Worm (Caenorhabditis elegans) whole organism, late embryonic: Measurements from ENCODE around the gene gbb-1.

Experiments used
- ama-1 ChIP-seq: fragments of 150-350 bp; optimal IDR thresholded peaks from 2 replicates; lab custom pipeline; 2014
- ets-4 ChIP-seq: sonication (generic microtip); optimal IDR thresholded peaks from 2 replicates; lab custom pipeline; 2016; ENCODE audit warnings: missing genetic modification characterization, missing compliant biosample characterization
- hlh-15 ChIP-seq: sonication (generic microtip); optimal IDR thresholded peaks from 2 replicates; lab custom pipeline; 2016; ENCODE audit warnings: missing genetic modification characterization, missing compliant biosample characterization
- lim-6 ChIP-seq: sonication (generic microtip); optimal IDR thresholded peaks from 2 replicates; lab custom pipeline; 2016; ENCODE audit warnings: missing genetic modification characterization, missing compliant biosample characterization
- nhr-11 ChIP-seq: fragments of 150-350 bp; optimal IDR thresholded peaks from 2 replicates; lab custom pipeline; 2014; ENCODE audit warnings: missing biosample characterization, missing genetic modification characterization
- pat-9 ChIP-seq: fragments of 200-800 bp; sonication (Bioruptor generic); optimal IDR thresholded peaks from 2 replicates; lab custom pipeline; 2018; ENCODE audit warnings: mild to moderate bottlenecking, missing genetic modification characterization, moderate library complexity, missing compliant biosample characterization
- pha-4 ChIP-seq: fragments of 150-350 bp; optimal IDR thresholded peaks from 2 replicates; lab custom pipeline; 2018; ENCODE audit warnings: missing biosample characterization, missing genetic modification reagents, missing genetic modification characterization
- pqm-1 ChIP-seq: sonication (generic microtip); optimal IDR thresholded peaks from 2 replicates; lab custom pipeline; 2016; ENCODE audit warnings: missing genetic modification characterization, missing compliant biosample characterization
- syd-9 ChIP-seq: sonication (generic microtip); optimal IDR thresholded peaks from 2 replicates; lab custom pipeline; 2016; ENCODE audit warnings: mild to moderate bottlenecking, missing genetic modification characterization, moderate library complexity, missing compliant biosample characterization
- ttx-3 ChIP-seq: sonication (generic microtip); optimal IDR thresholded peaks from 2 replicates; lab custom pipeline; 2016; ENCODE audit warnings: missing genetic modification reagents, missing genetic modification characterization, missing compliant biosample characterization

DNA sequence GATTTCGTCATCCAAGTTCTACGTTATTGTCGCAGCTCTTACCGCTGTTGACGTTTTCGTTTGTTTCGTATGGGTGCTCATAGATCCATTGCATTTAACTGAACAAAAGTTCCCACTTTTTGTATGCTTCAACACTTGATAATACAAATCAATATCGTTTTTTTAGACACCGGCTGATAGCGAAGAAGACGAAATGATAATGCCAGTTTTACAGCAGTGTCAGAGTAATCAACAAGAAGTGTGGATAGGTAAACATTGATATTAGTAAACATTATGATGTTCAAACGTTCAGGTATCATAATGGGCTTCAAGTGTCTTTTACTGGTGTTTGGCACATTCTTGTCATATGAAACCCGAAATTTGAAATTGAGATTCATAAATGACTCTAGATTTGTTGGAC is 8.5 kb downstream of the gbb-1 start:
- TF ChIP-seq ttx-3 (tag; lab: Kevin White, UChicago), result no peak
- no peak for TF ChIP-seq ama-1 (lab: Kevin White, UChicago)
- TF ChIP-seq syd-9 (tag; lab: Kevin White, UChicago), result no peak
- no peak for TF ChIP-seq pha-4 (tag; lab: Kevin White, UChicago)
- TF ChIP-seq nhr-11, result no peak
- no peak for TF ChIP-seq ets-4
- TF ChIP-seq lim-6 (tag; lab: Kevin White, UChicago), result no peak
- no peak for TF ChIP-seq pat-9
- no peak for TF ChIP-seq hlh-15 (tag; lab: Kevin White, UChicago)
- TF ChIP-seq pqm-1 (tag; lab: Kevin White, UChicago), result no peak
